Worm (Caenorhabditis elegans) whole organism, L3 larva: ENCODE data around the gene C39D10.1.

Experiments used
- ZK546.5 ChIP-seq: sonication (generic microtip); optimal IDR thresholded peaks from 2 replicates; lab custom pipeline; 2017; ENCODE audit warnings: missing biosample characterization, missing genetic modification characterization
- aly-2 ChIP-seq: fragments of 150-350 bp; optimal IDR thresholded peaks from 2 replicates; lab custom pipeline; 2014; ENCODE audit warnings: missing biosample characterization, missing genetic modification characterization
- ceh-16 ChIP-seq: sonication (generic microtip); optimal IDR thresholded peaks from 2 replicates; lab custom pipeline; 2017; ENCODE audit warnings: missing biosample characterization, missing genetic modification characterization
- ceh-28 ChIP-seq: fragments of 150-350 bp; optimal IDR thresholded peaks from 2 replicates; lab custom pipeline; 2014; ENCODE audit warnings: missing biosample characterization, missing genetic modification reagents, missing genetic modification characterization
- daf-12 ChIP-seq: fragments of 150-350 bp; optimal IDR thresholded peaks from 2 replicates; lab custom pipeline; 2014; ENCODE audit warnings: missing biosample characterization, missing genetic modification reagents, missing genetic modification characterization
- egl-5 ChIP-seq: fragments of 150-350 bp; optimal IDR thresholded peaks from 2 replicates; lab custom pipeline; 2017; ENCODE audit warnings: missing biosample characterization, missing genetic modification reagents, missing genetic modification characterization, inconsistent platforms
- elt-1 ChIP-seq: fragments of 150-350 bp; optimal IDR thresholded peaks from 2 replicates; lab custom pipeline; 2014; ENCODE audit warnings: missing biosample characterization, missing genetic modification characterization
- elt-2 ChIP-seq: sonication (generic microtip); optimal IDR thresholded peaks from 2 replicates; lab custom pipeline; 2016; ENCODE audit warnings: missing genetic modification reagents, mild to moderate bottlenecking, missing genetic modification characterization, missing compliant biosample characterization
- elt-3 ChIP-seq, 3 experiments: fragments of 150-350 bp in 1 of 3; sonication (generic microtip) in 2 of 3; optimal IDR thresholded peaks; 2 replicates in 2 of 3; 4 replicates in 1 of 3; lab custom pipeline; 2014 to 2017; ENCODE audit warnings: missing biosample characterization in 3 of 3, missing genetic modification characterization in 3 of 3
- eor-1 ChIP-seq, 2 experiments: fragments of 150-350 bp; optimal IDR thresholded peaks; 2 replicates each; lab custom pipeline; 2014 to 2018; ENCODE audit warnings: missing biosample characterization in 2 of 2, missing genetic modification characterization in 2 of 2
- fkh-10 ChIP-seq: sonication (generic microtip); optimal IDR thresholded peaks from 2 replicates; lab custom pipeline; 2017; ENCODE audit warnings: missing biosample characterization, missing genetic modification reagents, missing genetic modification characterization
- fos-1 ChIP-seq: fragments of 150-350 bp; optimal IDR thresholded peaks from 2 replicates; lab custom pipeline; 2014; ENCODE audit warnings: missing biosample characterization, missing genetic modification characterization
- hmg-11 ChIP-seq: sonication (generic microtip); optimal IDR thresholded peaks from 2 replicates; lab custom pipeline; 2016; ENCODE audit warnings: missing genetic modification characterization, missing compliant biosample characterization
- jun-1 ChIP-seq: fragments of 150-350 bp; optimal IDR thresholded peaks from 2 replicates; lab custom pipeline; 2014; ENCODE audit warnings: missing biosample characterization, missing genetic modification reagents, missing genetic modification characterization
- lin-39 ChIP-seq: fragments of 150-350 bp; optimal IDR thresholded peaks from 2 replicates; lab custom pipeline; 2018; ENCODE audit warnings: missing biosample characterization, missing genetic modification reagents, missing genetic modification characterization
- lsy-12 ChIP-seq: sonication (generic microtip); optimal IDR thresholded peaks from 2 replicates; lab custom pipeline; 2016; ENCODE audit warnings: mild to moderate bottlenecking, missing genetic modification characterization, missing compliant biosample characterization
- mdl-1 ChIP-seq: fragments of 150-350 bp; optimal IDR thresholded peaks from 2 replicates; lab custom pipeline; 2014; ENCODE audit warnings: missing biosample characterization, missing genetic modification characterization
- mml-1 ChIP-seq: fragments of 150-350 bp; sonication (generic microtip); optimal IDR thresholded peaks from 3 replicates; lab custom pipeline; 2014; ENCODE audit warnings: missing biosample characterization, missing genetic modification characterization
- nfya-1 ChIP-seq: sonication (generic microtip); optimal IDR thresholded peaks from 2 replicates; lab custom pipeline; 2017; ENCODE audit warnings: missing genetic modification characterization, mild to moderate bottlenecking, missing compliant biosample characterization, antibody characterized with exemption, moderate library complexity; ENCODE audit not compliant: insufficient read depth
- nhr-12 ChIP-seq: fragments of 150-350 bp; optimal IDR thresholded peaks from 2 replicates; lab custom pipeline; 2014; ENCODE audit warnings: missing biosample characterization, missing genetic modification characterization
- nhr-23 ChIP-seq: fragments of 150-350 bp; optimal IDR thresholded peaks from 2 replicates; lab custom pipeline; 2014; ENCODE audit warnings: missing biosample characterization, missing genetic modification reagents, missing genetic modification characterization
- nhr-237 ChIP-seq: fragments of 150-350 bp; optimal IDR thresholded peaks from 2 replicates; lab custom pipeline; 2014; ENCODE audit warnings: missing biosample characterization, missing genetic modification characterization
- nhr-25 ChIP-seq: sonication (generic microtip); optimal IDR thresholded peaks from 2 replicates; lab custom pipeline; 2017; ENCODE audit warnings: missing biosample characterization, missing genetic modification characterization
- nhr-67 ChIP-seq: fragments of 150-350 bp; optimal IDR thresholded peaks from 2 replicates; lab custom pipeline; 2014; ENCODE audit warnings: missing biosample characterization, missing genetic modification characterization
- nhr-76 ChIP-seq: fragments of 150-350 bp; sonication (generic microtip); optimal IDR thresholded peaks from 5 replicates; lab custom pipeline; 2014; ENCODE audit warnings: missing biosample characterization, missing genetic modification characterization
- nhr-77 ChIP-seq: fragments of 150-350 bp; optimal IDR thresholded peaks from 2 replicates; lab custom pipeline; 2014; ENCODE audit warnings: missing biosample characterization, missing genetic modification characterization
- pha-4 ChIP-seq: fragments of 150-350 bp; optimal IDR thresholded peaks from 2 replicates; lab custom pipeline; 2014; ENCODE audit warnings: missing biosample characterization, missing genetic modification reagents, missing genetic modification characterization
- pqm-1 ChIP-seq: fragments of 150-350 bp; optimal IDR thresholded peaks from 2 replicates; lab custom pipeline; 2017; ENCODE audit warnings: missing biosample characterization, missing genetic modification characterization, inconsistent platforms
- sea-2 ChIP-seq: fragments of 150-350 bp; sonication (generic microtip); optimal IDR thresholded peaks from 4 replicates; lab custom pipeline; 2014; ENCODE audit warnings: missing biosample characterization, missing genetic modification reagents, missing genetic modification characterization
- skn-1 ChIP-seq: fragments of 150-350 bp; optimal IDR thresholded peaks from 2 replicates; lab custom pipeline; 2014; ENCODE audit warnings: missing biosample characterization, missing genetic modification characterization
- tbx-2 ChIP-seq: sonication (generic microtip); optimal IDR thresholded peaks from 2 replicates; lab custom pipeline; 2016; ENCODE audit warnings: mild to moderate bottlenecking, missing genetic modification characterization, missing compliant biosample characterization
- unc-39 ChIP-seq: sonication (generic microtip); optimal IDR thresholded peaks from 4 replicates; lab custom pipeline; 2017; ENCODE audit warnings: missing biosample characterization, missing genetic modification characterization
- unc-62 ChIP-seq: fragments of 150-350 bp; sonication (generic microtip); optimal IDR thresholded peaks from 4 replicates; lab custom pipeline; 2014; ENCODE audit warnings: missing biosample characterization, missing genetic modification reagents, missing genetic modification characterization
- zag-1 ChIP-seq: fragments of 150-350 bp; optimal IDR thresholded peaks from 2 replicates; lab custom pipeline; 2014; ENCODE audit warnings: missing biosample characterization, missing genetic modification characterization
- ztf-11 ChIP-seq: fragments of 150-350 bp; optimal IDR thresholded peaks from 2 replicates; lab custom pipeline; 2014; ENCODE audit warnings: missing biosample characterization, missing genetic modification characterization
- ztf-4 ChIP-seq: fragments of 150-350 bp; optimal IDR thresholded peaks from 2 replicates; lab custom pipeline; 2014; ENCODE audit warnings: missing biosample characterization, missing genetic modification characterization

C39D10.1 gene

DNA sequence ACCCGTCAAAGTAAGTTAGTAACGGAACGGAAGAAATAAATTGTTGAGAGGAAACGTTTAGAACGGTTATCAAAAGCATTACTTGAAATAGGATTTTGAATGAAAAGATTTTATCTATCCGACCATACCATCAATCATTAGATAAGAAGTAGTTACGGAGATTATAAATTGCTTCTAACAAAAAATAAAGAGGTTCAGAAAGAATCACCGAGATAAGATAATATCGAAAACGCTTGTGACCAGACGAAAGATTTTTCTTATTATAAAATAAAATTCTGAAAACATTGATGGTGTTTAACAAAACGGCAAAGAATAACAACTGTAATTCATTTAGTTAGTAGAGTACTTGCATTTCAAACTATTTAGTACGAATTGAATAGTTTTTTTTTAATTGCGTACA is 25.9 kb upstream of the C39D10.1 start, which contains the start of gene C39D10.8:
TSS of gene C39D10.8 (minus strand) at position 101 of the 400 bp plus-strand sequence.
- TF ChIP-seq elt-1 (tag; lab: Kevin White, UChicago) (peak; percentile 48), mdl-1 (tag; lab: Kevin White, UChicago) (no peak), nhr-67 (tag; lab: Kevin White, UChicago) (no peak), ceh-28 (tag; lab: Kevin White, UChicago) (peak; percentile 53), nhr-23 (tag; lab: Kevin White, UChicago) (no peak), mml-1 (tag; lab: Kevin White, UChicago) (no peak), elt-3 (tag; optimal IDR thresholded peaks at IDR 0.05; lab: Kevin White, UChicago) (peak in 1 of 3 experiments; percentile 6), unc-62 (GFP tag; lab: Kevin White, UChicago) (no peak)

DNA sequence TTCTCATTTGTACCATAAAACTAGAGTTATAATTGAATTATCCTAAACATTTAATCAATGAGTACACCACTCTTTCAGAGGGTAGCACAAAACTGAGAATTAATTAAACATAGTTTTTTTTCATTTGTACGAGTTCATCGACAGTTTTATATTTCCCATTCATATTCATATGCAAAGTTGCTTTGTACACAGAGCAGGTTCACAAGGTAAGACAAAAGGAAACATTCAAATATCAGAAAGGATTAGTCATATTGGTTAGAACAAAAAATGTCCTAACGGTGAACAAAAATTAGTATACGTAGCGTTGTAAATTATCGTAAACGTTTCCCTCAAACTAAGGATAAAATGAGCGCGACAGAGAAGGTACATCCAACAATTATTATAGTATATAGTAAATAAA is 25.5 kb upstream of the C39D10.1 start:
- TF ChIP-seq nfya-1 (tag; lab: Kevin White, UChicago) (no peak), eor-1 (tag; optimal IDR thresholded peaks at IDR 0.05; lab: Kevin White, UChicago) (no peak), nhr-12 (tag; lab: Kevin White, UChicago) (no peak), daf-12 (no peak), elt-1 (tag; lab: Kevin White, UChicago) (no peak), egl-5 (no peak), zag-1 (no peak), unc-62 (GFP tag; lab: Kevin White, UChicago) (no peak), pqm-1 (tag; lab: Kevin White, UChicago) (no peak), elt-3 (tag; optimal IDR thresholded peaks at IDR 0.05; lab: Kevin White, UChicago) (no peak), ztf-4 (tag; lab: Kevin White, UChicago) (no peak), lin-39 (tag; lab: Kevin White, UChicago) (no peak), sea-2 (no peak), ceh-28 (tag; lab: Kevin White, UChicago) (no peak), pha-4 (tag; lab: Kevin White, UChicago) (no peak), nhr-76 (tag; lab: Kevin White, UChicago) (no peak), aly-2 (tag; lab: Kevin White, UChicago) (no peak), nhr-77 (no peak), lsy-12 (tag; lab: Kevin White, UChicago) (no peak)

DNA sequence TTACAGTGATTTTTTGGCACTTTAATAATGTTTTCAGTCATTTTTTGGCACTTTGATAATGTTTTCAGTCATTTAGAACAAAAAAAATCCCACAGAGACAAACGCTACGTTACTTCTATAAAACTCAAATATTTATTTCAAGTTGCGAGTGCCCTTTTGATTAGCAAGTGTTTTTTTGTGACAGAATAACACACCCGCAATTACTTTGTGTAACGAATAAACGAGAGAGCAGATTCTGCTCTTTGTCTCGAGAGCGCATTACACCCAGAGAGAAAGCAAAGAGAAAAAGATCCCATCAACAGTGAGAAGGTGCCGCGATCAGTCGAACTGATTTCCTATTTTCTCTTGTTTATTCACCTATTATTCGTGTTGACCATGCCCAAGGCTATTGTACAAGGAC is 22.8 kb upstream of the C39D10.1 start, which contains the start of gene pcyt-2.2:
TSS of gene pcyt-2.2 (plus strand) at position 301 of the 400 bp plus-strand sequence.
- TF ChIP-seq skn-1 = no peak
- TF ChIP-seq nhr-23 (tag; lab: Kevin White, UChicago) = no peak
- TF ChIP-seq lsy-12 (tag; lab: Kevin White, UChicago) = no peak
- TF ChIP-seq pqm-1 (tag; lab: Kevin White, UChicago) = no peak
- no peak for TF ChIP-seq ztf-11 (tag; lab: Kevin White, UChicago)
- TF ChIP-seq unc-39 (tag; lab: Kevin White, UChicago) = no peak
- no peak for TF ChIP-seq eor-1 (tag; optimal IDR thresholded peaks at IDR 0.05; lab: Kevin White, UChicago)
- no peak for TF ChIP-seq hmg-11 (tag; lab: Kevin White, UChicago)
- TF ChIP-seq nhr-67 (tag; lab: Kevin White, UChicago) = no peak
- TF ChIP-seq egl-5 = no peak
- no peak for TF ChIP-seq nhr-237 (tag; lab: Kevin White, UChicago)
- TF ChIP-seq ceh-16 = no peak
- TF ChIP-seq fkh-10 = no peak
- TF ChIP-seq mdl-1 (tag; lab: Kevin White, UChicago) = no peak
- no peak for TF ChIP-seq elt-3 (tag; optimal IDR thresholded peaks at IDR 0.05; lab: Kevin White, UChicago)
- TF ChIP-seq ZK546.5 = no peak
- TF ChIP-seq elt-2 = no peak
- no peak for TF ChIP-seq nhr-76 (tag; lab: Kevin White, UChicago)
- TF ChIP-seq elt-1 (tag; lab: Kevin White, UChicago) = no peak

DNA sequence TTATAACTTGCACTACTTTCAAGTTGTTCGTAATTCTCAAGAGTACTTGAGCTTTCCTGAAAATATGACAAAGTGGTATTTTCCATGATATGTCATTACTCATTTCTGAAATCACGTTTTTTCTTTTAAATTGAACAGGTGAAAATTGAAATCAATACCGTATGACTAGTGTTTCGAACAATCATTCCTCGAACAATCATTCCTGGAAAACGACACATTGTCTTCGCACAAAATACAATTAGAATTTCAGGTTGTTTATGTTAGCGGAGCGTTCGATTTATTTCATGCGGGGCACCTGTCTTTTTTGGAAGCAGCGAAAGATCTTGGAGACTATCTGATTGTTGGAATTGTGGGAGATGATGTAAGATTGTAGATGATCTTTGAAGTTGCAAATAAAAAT is 20.6 kb upstream of the C39D10.1 start:
- TF ChIP-seq ceh-28 (tag; lab: Kevin White, UChicago) (no peak), fos-1 (tag; lab: Kevin White, UChicago) (no peak), lin-39 (tag; lab: Kevin White, UChicago) (no peak), nhr-12 (tag; lab: Kevin White, UChicago) (no peak), ztf-4 (tag; lab: Kevin White, UChicago) (no peak), sea-2 (no peak), egl-5 (no peak), jun-1 (tag; lab: Kevin White, UChicago) (no peak), aly-2 (tag; lab: Kevin White, UChicago) (no peak), fkh-10 (no peak), unc-39 (tag; lab: Kevin White, UChicago) (no peak), nhr-25 (tag; lab: Kevin White, UChicago) (no peak), tbx-2 (tag; lab: Kevin White, UChicago) (no peak), nhr-76 (tag; lab: Kevin White, UChicago) (no peak)
